Worm (Caenorhabditis elegans): Measurements from ENCODE around the gene ZK1320.3.

ce11 chrII:9700363-9700762 is 40.1 kb upstream of the ZK1320.3 start, which contains the start of the genes Y53C12A.8 and Y53C12A.7:
- TF ChIP-seq sem-4 (tag; optimal IDR thresholded peaks at IDR 0.05) = no peak
- TF ChIP-seq mdl-1 (tag; optimal IDR thresholded peaks at IDR 0.05) = no peak
- TF ChIP-seq nhr-77 (tag; optimal IDR thresholded peaks at IDR 0.05) = no peak
- TF ChIP-seq elt-3 (tag; optimal IDR thresholded peaks at IDR 0.05) = no peak
- no peak for TF ChIP-seq nhr-11 (tag; optimal IDR thresholded peaks at IDR 0.05)
- no peak for TF ChIP-seq lin-39 (tag; optimal IDR thresholded peaks at IDR 0.05)
- no peak for TF ChIP-seq skn-1 (tag; optimal IDR thresholded peaks at IDR 0.05)
- TF ChIP-seq lsy-2 (tag; optimal IDR thresholded peaks at IDR 0.05) = no peak
- no peak for TF ChIP-seq zag-1 (tag; optimal IDR thresholded peaks at IDR 0.05)

All from whole organism, L2 larva.